Fruit fly (Drosophila melanogaster): ENCODE measurements around the gene tos.

Gene tos

DNA sequence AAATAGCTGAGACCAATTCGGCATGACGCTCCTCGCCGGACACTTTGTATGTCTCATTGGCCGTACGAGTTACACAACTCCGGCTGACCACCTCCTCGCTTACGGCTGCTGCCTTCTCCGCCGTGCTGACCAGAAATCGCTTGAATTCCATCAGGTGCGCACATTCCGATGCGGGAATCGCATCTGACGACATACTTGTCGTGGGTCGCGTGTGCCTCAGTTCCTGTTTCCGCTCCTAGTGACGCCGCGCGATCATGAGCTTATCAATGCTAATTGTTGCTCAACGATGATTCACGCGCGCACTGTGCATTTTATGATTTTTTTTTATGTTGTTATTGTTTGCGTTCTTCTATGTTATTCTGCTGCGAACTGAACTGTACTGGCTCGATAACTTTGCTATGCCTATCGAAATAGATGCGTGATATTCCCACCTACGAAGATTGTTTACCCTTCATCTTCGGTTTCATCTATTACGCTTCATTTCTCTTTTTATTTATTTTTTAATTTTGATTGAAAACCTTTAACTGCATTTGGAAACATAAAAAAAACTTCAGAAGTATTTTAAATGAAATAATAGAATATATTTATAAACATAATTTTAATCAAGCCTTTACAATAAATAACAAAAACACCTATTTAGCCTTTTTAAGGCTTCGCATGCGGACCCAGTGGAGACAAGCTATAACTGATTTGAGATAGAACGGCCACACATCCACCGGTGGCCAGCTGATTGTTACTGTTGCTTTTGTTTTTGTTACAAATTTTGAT lies 21.0 kb upstream of the tos start, which contains the start of the genes CG10376 and CG10343 (continued):
- TF ChIP-seq esg (GFP tag; conservative IDR thresholded peaks at IDR 0.05) (peak; percentile 85), al (GFP tag; IDR thresholded peaks at IDR 0.05) (peak; percentile 85), oc (tag; optimal IDR thresholded peaks at IDR 0.05) (no peak), Opbp (GFP tag; IDR thresholded peaks at IDR 0.05; ENCODE audit: partially characterized antibody) (peak; percentile 72; the same call in 2 of the 3 replicates), gce (GFP tag; IDR thresholded peaks at IDR 0.05) (no peak), PHDP (tag; optimal IDR thresholded peaks at IDR 0.05) (peak; percentile 89), CG3847 (GFP tag; IDR thresholded peaks at IDR 0.05) (peak; percentile 93), CG8290 (GFP tag; optimal IDR thresholded peaks at IDR 0.05) (peak; percentile 69), CG8290 (tag; optimal IDR thresholded peaks at IDR 0.05) (peak in 1 of 2 experiments; percentile 45), CG30431 (GFP tag; optimal IDR thresholded peaks at IDR 0.05) (peak; percentile 82), ttk (GFP tag; IDR thresholded peaks at IDR 0.05) (peak; percentile 84), CG14014 (GFP tag; IDR thresholded peaks at IDR 0.05) (peak; percentile 81), CG15479 (GFP tag; optimal IDR thresholded peaks at IDR 0.05) (no peak), CG6272 (GFP tag; IDR thresholded peaks at IDR 0.05) (peak; percentile 92), CG6175 (GFP tag; IDR thresholded peaks at IDR 0.05) (peak; percentile 33; the same call in 1 of the 3 replicates), mirr (GFP tag; optimal IDR thresholded peaks at IDR 0.05) (peak; percentile 28), CG2199 (GFP tag; IDR thresholded peaks at IDR 0.05) (no peak), org-1 (GFP tag; optimal IDR thresholded peaks at IDR 0.05) (peak; percentile 44), CG15514 (GFP tag; optimal IDR thresholded peaks at IDR 0.05) (peak; percentile 98), CG13424 (tag; optimal IDR thresholded peaks at IDR 0.05) (peak; percentile 95), grau (tag; optimal IDR thresholded peaks at IDR 0.05) (peak; percentile 93), danr (GFP tag; IDR thresholded peaks at IDR 0.05) (peak; percentile 26; the same call in 1 of the 2 replicates), kay (GFP tag; optimal IDR thresholded peaks at IDR 0.05) (peak; percentile 86), scrt (GFP tag; optimal IDR thresholded peaks at IDR 0.05) (peak; percentile 89), chm (GFP tag; IDR thresholded peaks at IDR 0.05) (0 out of 2 replicates have a peak, but pooled peaks have one; percentile 26), CG13775 (GFP tag; optimal IDR thresholded peaks at IDR 0.05) (peak; percentile 91), CG3065 (GFP tag; optimal IDR thresholded peaks at IDR 0.05) (peak; percentile 65), CG18476 (GFP tag; optimal IDR thresholded peaks at IDR 0.05) (peak; percentile 55), CG9797 (GFP tag; optimal IDR thresholded peaks at IDR 0.05) (peak; percentile 92), tap (tag; optimal IDR thresholded peaks at IDR 0.05) (peak; percentile 83), CTCF (GFP tag; optimal IDR thresholded peaks at IDR 0.05) (peak; percentile 24), Nf-YA (GFP tag; IDR thresholded peaks at IDR 0.05) (no peak), gsb-n (tag; optimal IDR thresholded peaks at IDR 0.05) (peak; percentile 90), Bgb (GFP tag; IDR thresholded peaks at IDR 0.05; ENCODE audit: partially characterized antibody) (peak; percentile 55; the same call in 1 of the 2 replicates), CG18011 (GFP tag; optimal IDR thresholded peaks at IDR 0.05) (peak; percentile 51), CG4820 (GFP tag; optimal IDR thresholded peaks at IDR 0.05) (peak; percentile 81), CG2712 (tag; optimal IDR thresholded peaks at IDR 0.05) (peak; percentile 95), gsb (GFP tag; IDR thresholded peaks at IDR 0.05) (peak; percentile 44; the same call in 1 of the 2 replicates), CG10267 (tag; optimal IDR thresholded peaks at IDR 0.05) (peak; percentile 85), ewg (GFP tag; optimal IDR thresholded peaks at IDR 0.05) (peak; percentile 79), B-H1 (GFP tag; IDR thresholded peaks at IDR 0.05) (peak; percentile 78), mld (GFP tag; IDR thresholded peaks at IDR 0.05; ENCODE audit: partially characterized antibody) (peak; percentile 73; the same call in 2 of the 3 replicates), Asciz (GFP tag; optimal IDR thresholded peaks at IDR 0.05) (peak; percentile 54), fru (optimal IDR thresholded peaks at IDR 0.05) (no peak), CG17361 (GFP tag; IDR thresholded peaks at IDR 0.05) (peak; percentile 98), Mad (GFP tag; optimal IDR thresholded peaks at IDR 0.05) (peak; percentile 72), ranshi (GFP tag; IDR thresholded peaks at IDR 0.05) (peak; percentile 83; the same call in 1 of the 2 replicates), ash1 (GFP tag; optimal IDR thresholded peaks at IDR 0.05) (no peak), CG33213 (GFP tag; optimal IDR thresholded peaks at IDR 0.05) (peak; percentile 5), Ets97D (GFP tag; optimal IDR thresholded peaks at IDR 0.05) (peak; percentile 35)

All from whole organism, embryonic.